Worm (Caenorhabditis elegans) whole organism, young adult: ENCODE data around the gene C56C10.4.

Source experiments
- B0261.1 ChIP-seq: sonication (generic microtip); optimal IDR thresholded peaks from 2 replicates; lab custom pipeline; 2016; ENCODE audit warnings: mild to moderate bottlenecking, missing genetic modification characterization, moderate library complexity, missing compliant biosample characterization
- F33H1.4 ChIP-seq: fragments of 200-800 bp; sonication (Bioruptor generic); IDR thresholded peaks from 2 replicates; pipeline ENCODE4 v1.3.6; 2022; ENCODE audit warnings: missing genetic modification reagents, missing genetic modification characterization, missing compliant biosample characterization
- F49E8.2 ChIP-seq: sonication (generic microtip); optimal IDR thresholded peaks from 3 replicates; lab custom pipeline; 2017; ENCODE audit warnings: missing genetic modification characterization, mild to moderate bottlenecking, missing compliant biosample characterization, antibody characterized with exemption, moderate library complexity; ENCODE audit not compliant: insufficient read depth
- K11D2.4 ChIP-seq: fragments of 200-800 bp; sonication (Bioruptor generic); IDR thresholded peaks from 2 replicates; pipeline ENCODE4 v1.3.6; 2022; ENCODE audit warnings: missing genetic modification reagents, missing genetic modification characterization, missing compliant biosample characterization
- T26A5.8 ChIP-seq: sonication (generic microtip); optimal IDR thresholded peaks from 2 replicates; lab custom pipeline; 2016; ENCODE audit warnings: missing genetic modification characterization, missing compliant biosample characterization
- Y53G8AR.9 ChIP-seq: fragments of 200-800 bp; sonication (Bioruptor generic); conservative IDR thresholded peaks from 2 replicates; pipeline ENCODE4 v1.3.6; 2022; ENCODE audit warnings: missing genetic modification reagents, missing genetic modification characterization, missing compliant biosample characterization
- Y56A3A.18 ChIP-seq: fragments of 200-800 bp; sonication (Bioruptor generic); IDR thresholded peaks from 2 replicates; pipeline ENCODE4 v1.3.6; 2022; ENCODE audit warnings: missing genetic modification reagents, missing genetic modification characterization, missing compliant biosample characterization
- Y79H2A.3 ChIP-seq: fragments of 200-800 bp; sonication (Bioruptor generic); conservative IDR thresholded peaks from 2 replicates; pipeline ENCODE4 v1.3.6; 2022; ENCODE audit warnings: missing genetic modification reagents, missing genetic modification characterization, missing compliant biosample characterization
- Y95B8A.8 ChIP-seq: fragments of 200-800 bp; sonication (Bioruptor generic); IDR thresholded peaks from 2 replicates; pipeline ENCODE4 v1.3.6; 2022; ENCODE audit warnings: missing genetic modification reagents, missing genetic modification characterization, missing compliant biosample characterization
- ZK185.1 ChIP-seq: sonication (generic microtip); optimal IDR thresholded peaks from 2 replicates; lab custom pipeline; 2016; ENCODE audit warnings: mild to moderate bottlenecking, missing genetic modification characterization, missing compliant biosample characterization; ENCODE audit not compliant: poor library complexity, severe bottlenecking
- akir-1 ChIP-seq: fragments of 200-800 bp; sonication (Bioruptor generic); optimal IDR thresholded peaks from 2 replicates; lab custom pipeline; 2018; ENCODE audit warnings: mild to moderate bottlenecking, missing genetic modification characterization, moderate library complexity, missing compliant biosample characterization
- athp-1 ChIP-seq: sonication (generic microtip); optimal IDR thresholded peaks from 2 replicates; lab custom pipeline; 2017; ENCODE audit warnings: mild to moderate bottlenecking, missing genetic modification characterization, missing compliant biosample characterization
- ccch-3 ChIP-seq: fragments of 200-800 bp; sonication (Bioruptor generic); optimal IDR thresholded peaks from 2 replicates; lab custom pipeline; 2018; ENCODE audit warnings: mild to moderate bottlenecking, missing genetic modification characterization, missing compliant biosample characterization
- cebp-2 ChIP-seq: fragments of 200-800 bp; sonication (Bioruptor generic); IDR thresholded peaks from 2 replicates; pipeline ENCODE4 v1.3.6; 2022; ENCODE audit warnings: missing genetic modification characterization, missing compliant biosample characterization
- ceh-100 ChIP-seq: fragments of 200-800 bp; sonication (Bioruptor generic); IDR thresholded peaks from 2 replicates; pipeline ENCODE4 v1.3.6; 2022; ENCODE audit warnings: missing genetic modification reagents, missing genetic modification characterization, missing compliant biosample characterization
- ceh-91 ChIP-seq: fragments of 200-800 bp; sonication (Bioruptor generic); IDR thresholded peaks from 2 replicates; pipeline ENCODE4 v1.3.6; 2022; ENCODE audit warnings: missing genetic modification reagents, missing genetic modification characterization, missing compliant biosample characterization
- dox-1 ChIP-seq: fragments of 200-800 bp; sonication (Bioruptor generic); IDR thresholded peaks from 2 replicates; pipeline ENCODE4 v1.3.6; 2022; ENCODE audit warnings: missing genetic modification reagents, missing genetic modification characterization, missing compliant biosample characterization
- dpl-1 ChIP-seq: fragments of 150-350 bp; optimal IDR thresholded peaks from 2 replicates; lab custom pipeline; 2014; ENCODE audit warnings: missing biosample characterization, missing genetic modification reagents, missing genetic modification characterization
- egl-18 ChIP-seq: fragments of 200-800 bp; sonication (Bioruptor generic); IDR thresholded peaks from 2 replicates; pipeline ENCODE4 v1.3.6; 2022; ENCODE audit warnings: missing genetic modification reagents, missing genetic modification characterization, missing compliant biosample characterization
- fkh-3 ChIP-seq: sonication (generic microtip); optimal IDR thresholded peaks from 2 replicates; lab custom pipeline; 2016; ENCODE audit warnings: mild to moderate bottlenecking, missing genetic modification characterization, missing compliant biosample characterization
- gei-17 ChIP-seq: fragments of 200-800 bp; sonication (Bioruptor generic); optimal IDR thresholded peaks from 2 replicates; lab custom pipeline; 2018; ENCODE audit warnings: mild to moderate bottlenecking, missing genetic modification characterization, missing compliant biosample characterization
- hlh-12 ChIP-seq: sonication (generic microtip); optimal IDR thresholded peaks from 2 replicates; lab custom pipeline; 2016; ENCODE audit warnings: missing genetic modification characterization, missing compliant biosample characterization
- hmg-20 ChIP-seq: fragments of 200-800 bp; sonication (Bioruptor generic); IDR thresholded peaks from 2 replicates; pipeline ENCODE4 v1.3.6; 2022; ENCODE audit warnings: missing genetic modification reagents, missing genetic modification characterization, missing compliant biosample characterization
- hrde-1 ChIP-seq: sonication (generic microtip); optimal IDR thresholded peaks from 2 replicates; lab custom pipeline; 2016; ENCODE audit warnings: missing genetic modification characterization, mild to moderate bottlenecking, missing compliant biosample characterization, moderate library complexity, missing genotype, missing genetic modification reagents, borderline replicate concordance
- hsf-1 ChIP-seq: fragments of 200-800 bp; sonication (Bioruptor generic); IDR thresholded peaks from 2 replicates; pipeline ENCODE4 v1.3.6; 2022; ENCODE audit warnings: missing genetic modification reagents, missing genetic modification characterization, missing compliant biosample characterization
- lag-1 ChIP-seq: fragments of 200-800 bp; sonication (Bioruptor generic); IDR thresholded peaks from 2 replicates; pipeline ENCODE4 v1.3.6; 2022; ENCODE audit warnings: missing genetic modification reagents, missing genetic modification characterization, missing compliant biosample characterization
- let-607 ChIP-seq, 2 experiments: fragments of 200-800 bp in 1 of 2; sonication (Bioruptor generic) in 1 of 2; sonication (generic microtip) in 1 of 2; optimal IDR thresholded peaks; 2 replicates each; lab custom pipeline; 2016 to 2018; ENCODE audit warnings: mild to moderate bottlenecking in 2 of 2, missing compliant biosample characterization in 2 of 2, missing genetic modification characterization in 2 of 2, moderate library complexity in 2 of 2, missing genotype in 1 of 2
- lin-54 ChIP-seq: fragments of 200-800 bp; sonication (Bioruptor generic); optimal IDR thresholded peaks from 2 replicates; lab custom pipeline; 2018; ENCODE audit warnings: mild to moderate bottlenecking, missing genetic modification characterization, missing compliant biosample characterization
- madf-3 ChIP-seq: fragments of 200-800 bp; sonication (Bioruptor generic); IDR thresholded peaks from 2 replicates; pipeline ENCODE4 v1.3.6; 2022; ENCODE audit warnings: missing genetic modification reagents, missing genetic modification characterization, missing compliant biosample characterization
- madf-6 ChIP-seq: fragments of 200-800 bp; sonication (Bioruptor generic); IDR thresholded peaks from 2 replicates; pipeline ENCODE4 v1.3.6; 2022; ENCODE audit warnings: missing genetic modification reagents, missing genetic modification characterization, missing compliant biosample characterization
- mel-28 ChIP-seq: sonication (generic microtip); optimal IDR thresholded peaks from 2 replicates; lab custom pipeline; 2016; ENCODE audit warnings: borderline replicate concordance, mild to moderate bottlenecking, missing genetic modification characterization, missing compliant biosample characterization
- nfya-1 ChIP-seq: sonication (generic microtip); optimal IDR thresholded peaks from 2 replicates; lab custom pipeline; 2017; ENCODE audit warnings: antibody characterized with exemption, missing compliant biosample characterization, missing genetic modification characterization, borderline replicate concordance; ENCODE audit not compliant: insufficient read depth
- nhr-120 ChIP-seq: fragments of 200-800 bp; sonication (Bioruptor generic); IDR thresholded peaks from 2 replicates; pipeline ENCODE4 v1.3.6; 2022; ENCODE audit warnings: missing genetic modification characterization, missing compliant biosample characterization
- nhr-80 ChIP-seq: sonication (generic microtip); optimal IDR thresholded peaks from 2 replicates; lab custom pipeline; 2016; ENCODE audit warnings: missing genetic modification characterization, missing compliant biosample characterization
- nhr-90 ChIP-seq: sonication (generic microtip); optimal IDR thresholded peaks from 2 replicates; lab custom pipeline; 2016; ENCODE audit warnings: missing genotype, mild to moderate bottlenecking, missing genetic modification characterization, missing compliant biosample characterization
- rcor-1 ChIP-seq: fragments of 200-800 bp; sonication (Bioruptor generic); IDR thresholded peaks from 2 replicates; pipeline ENCODE4 v1.3.6; 2022; ENCODE audit warnings: missing genetic modification reagents, missing genetic modification characterization, missing compliant biosample characterization
- sea-2 ChIP-seq: fragments of 200-800 bp; sonication (Bioruptor generic); IDR thresholded peaks from 2 replicates; pipeline ENCODE4 v1.3.6; 2022; ENCODE audit warnings: missing genetic modification characterization, missing compliant biosample characterization
- tbp1 ChIP-seq: fragments of 200-800 bp; sonication (Bioruptor generic); optimal IDR thresholded peaks from 2 replicates; lab custom pipeline; 2018; ENCODE audit warnings: mild to moderate bottlenecking, missing genetic modification characterization, missing compliant biosample characterization
- tlf-1 ChIP-seq: fragments of 200-800 bp; sonication (Bioruptor generic); optimal IDR thresholded peaks from 2 replicates; lab custom pipeline; 2018; ENCODE audit warnings: mild to moderate bottlenecking, missing genetic modification characterization, missing compliant biosample characterization
- zfh-2 ChIP-seq: fragments of 200-800 bp; sonication (Bioruptor generic); conservative IDR thresholded peaks from 2 replicates; pipeline ENCODE4 v1.3.6; 2022; ENCODE audit warnings: missing genetic modification reagents, missing genetic modification characterization, missing compliant biosample characterization
- zim-3 ChIP-seq: sonication (generic microtip); optimal IDR thresholded peaks from 2 replicates; lab custom pipeline; 2017; ENCODE audit warnings: mild to moderate bottlenecking, missing genetic modification characterization, moderate library complexity, missing compliant biosample characterization
- ztf-26 ChIP-seq: sonication (generic microtip); optimal IDR thresholded peaks from 2 replicates; lab custom pipeline; 2017; ENCODE audit warnings: missing genetic modification characterization, missing compliant biosample characterization
- ztf-3 ChIP-seq: fragments of 200-800 bp; sonication (Bioruptor generic); optimal IDR thresholded peaks from 2 replicates; lab custom pipeline; 2018; ENCODE audit warnings: mild to moderate bottlenecking, missing genetic modification characterization, missing compliant biosample characterization

C56C10.4 gene

ce11 chrII:6587264-6587870 lies 4.5 kb downstream of the C56C10.4 start, which contains the start of gene C56C10.7 (continued):
- TF ChIP-seq K11D2.4 (GFP tag; lab: Robert Waterston, UW) (no peak), zim-3 (tag; lab: Kevin White, UChicago) (no peak), fkh-3 (tag; lab: Kevin White, UChicago) (no peak), cebp-2 (GFP tag; lab: Robert Waterston, UW) (peak; percentile 78; the same call in 1 of the 2 replicates), hsf-1 (GFP tag; lab: Robert Waterston, UW) (peak; percentile 88), mel-28 (tag; lab: Kevin White, UChicago) (no peak)
- TF ChIP-seq, all 124 proteins: peak for 63

ce11 chrII:6588605-6589292 lies 5.9 kb downstream of the C56C10.4 start, which contains the start of gene icd-1:
TSS of gene icd-1 (minus strand) at chrII:6588655.
- peak; percentile 92 for TF ChIP-seq Y53G8AR.9 (GFP tag; lab: Robert Waterston, UW)
- peak; percentile 30 for TF ChIP-seq ztf-3 (GFP tag; lab: Kevin White, UChicago)
- TF ChIP-seq ceh-100 (GFP tag; lab: Robert Waterston, UW): peak; percentile 86
- TF ChIP-seq Y95B8A.8 (GFP tag; lab: Robert Waterston, UW): peak; percentile 83
- TF ChIP-seq ccch-3: no peak
- peak; percentile 80 for TF ChIP-seq gei-17 (GFP tag; lab: Kevin White, UChicago)
- TF ChIP-seq B0261.1 (tag; lab: Kevin White, UChicago): peak; percentile 20
- no peak for TF ChIP-seq hlh-12 (tag; lab: Kevin White, UChicago)
- 0 out of 2 replicates have a peak, but pooled peaks have one; percentile 55 for TF ChIP-seq cebp-2 (GFP tag; lab: Robert Waterston, UW)
- TF ChIP-seq zfh-2 (GFP tag; lab: Robert Waterston, UW): peak; percentile 84
- TF ChIP-seq ceh-91 (GFP tag; lab: Robert Waterston, UW): peak; percentile 78
- TF ChIP-seq athp-1 (tag; lab: Kevin White, UChicago): peak; percentile 91
- TF ChIP-seq lag-1: no peak
- TF ChIP-seq sea-2 (GFP tag; lab: Robert Waterston, UW): no peak
- TF ChIP-seq nhr-120 (GFP tag; lab: Robert Waterston, UW): no peak
- peak; percentile 36 for TF ChIP-seq dpl-1 (GFP tag; lab: Kevin White, UChicago)
- peak; percentile 93 for TF ChIP-seq rcor-1 (GFP tag; lab: Robert Waterston, UW)
- TF ChIP-seq hmg-20 (GFP tag; lab: Robert Waterston, UW): 0 out of 2 replicates have a peak, but pooled peaks have one; percentile 55
- peak; percentile 79 for TF ChIP-seq K11D2.4 (GFP tag; lab: Robert Waterston, UW)
- peak; percentile 76 for TF ChIP-seq tbp1 (GFP tag; lab: Kevin White, UChicago)
- TF ChIP-seq F33H1.4 (GFP tag; lab: Robert Waterston, UW): peak; percentile 81
- TF ChIP-seq F49E8.2 (tag; lab: Kevin White, UChicago): peak; percentile 96
- TF ChIP-seq akir-1 (GFP tag; lab: Kevin White, UChicago): no peak
- TF ChIP-seq ZK185.1: peak; percentile 86
- peak; percentile 95 for TF ChIP-seq dox-1
- peak; percentile 88 for TF ChIP-seq ztf-26
- TF ChIP-seq madf-6 (GFP tag; lab: Robert Waterston, UW): peak; percentile 92
- peak; percentile 53 to 80 for TF ChIP-seq let-607 (tag; optimal IDR thresholded peaks at IDR 0.05; lab: Kevin White, UChicago)
- no peak for TF ChIP-seq nfya-1
- 0 out of 2 replicates have a peak, but pooled peaks have one; percentile 28 for TF ChIP-seq egl-18 (GFP tag; lab: Robert Waterston, UW)
- peak; percentile 69 for TF ChIP-seq nhr-80 (tag; lab: Kevin White, UChicago)
- TF ChIP-seq T26A5.8: no peak
- peak; percentile 89 for TF ChIP-seq madf-3
- TF ChIP-seq nhr-90 (tag; lab: Kevin White, UChicago): peak; percentile 20
- peak; percentile 90 for TF ChIP-seq lin-54 (GFP tag; lab: Kevin White, UChicago)
- TF ChIP-seq Y79H2A.3 (GFP tag; lab: Robert Waterston, UW): no peak; the same call in 1 of the 2 replicates
- 0 out of 2 replicates have a peak, but pooled peaks have one; percentile 19 for TF ChIP-seq Y56A3A.18
- peak; percentile 94 for TF ChIP-seq tlf-1 (GFP tag; lab: Kevin White, UChicago)
- no peak for TF ChIP-seq fkh-3 (tag; lab: Kevin White, UChicago)
- TF ChIP-seq hrde-1 (tag; lab: Kevin White, UChicago): peak; percentile 58
